Worm (Caenorhabditis elegans) whole organism, early embryonic: ENCODE results near the gene let-858.

Experiments used
- B0310.2 ChIP-seq: sonication (generic microtip); optimal IDR thresholded peaks from 2 replicates; lab custom pipeline; 2016; ENCODE audit warnings: mild to moderate bottlenecking, missing genetic modification characterization, missing compliant biosample characterization
- F13C5.2 ChIP-seq: sonication (generic microtip); optimal IDR thresholded peaks from 2 replicates; lab custom pipeline; 2017; ENCODE audit warnings: mild to moderate bottlenecking, missing genetic modification characterization, inconsistent platforms, missing compliant biosample characterization
- aly-1 ChIP-seq: sonication (generic microtip); optimal IDR thresholded peaks from 2 replicates; lab custom pipeline; 2016; ENCODE audit warnings: missing genetic modification characterization, missing compliant biosample characterization
- ama-1 ChIP-seq: fragments of 150-350 bp; optimal IDR thresholded peaks from 2 replicates; lab custom pipeline; 2014
- ceh-13 ChIP-seq: fragments of 200-800 bp; sonication (Bioruptor generic); optimal IDR thresholded peaks from 2 replicates; lab custom pipeline; 2018; ENCODE audit warnings: mild to moderate bottlenecking, missing genetic modification characterization, missing compliant biosample characterization
- ceh-36 ChIP-seq: sonication (generic microtip); optimal IDR thresholded peaks from 2 replicates; lab custom pipeline; 2016; ENCODE audit warnings: missing genetic modification characterization, inconsistent platforms, missing compliant biosample characterization
- ets-7 ChIP-seq: sonication (generic microtip); optimal IDR thresholded peaks from 2 replicates; lab custom pipeline; 2016; ENCODE audit warnings: missing genotype, missing genetic modification characterization, missing compliant biosample characterization
- flt-1 ChIP-seq: fragments of 200-800 bp; sonication (Bioruptor generic); IDR thresholded peaks from 2 replicates; pipeline ENCODE4 v1.3.6; 2022; ENCODE audit warnings: missing genetic modification characterization, missing compliant biosample characterization
- hmbx-1 ChIP-seq: sonication (generic microtip); optimal IDR thresholded peaks from 2 replicates; lab custom pipeline; 2016; ENCODE audit warnings: mild to moderate bottlenecking, missing genetic modification characterization, missing compliant biosample characterization
- hmg-4 ChIP-seq: fragments of 200-800 bp; sonication (Bioruptor generic); optimal IDR thresholded peaks from 2 replicates; lab custom pipeline; 2018; ENCODE audit warnings: mild to moderate bottlenecking, missing genetic modification characterization, missing compliant biosample characterization
- hnd-1 ChIP-seq: sonication (generic microtip); optimal IDR thresholded peaks from 2 replicates; lab custom pipeline; 2016; ENCODE audit warnings: missing genetic modification characterization, missing compliant biosample characterization
- pes-1 ChIP-seq: fragments of 200-800 bp; sonication (Bioruptor generic); IDR thresholded peaks from 2 replicates; pipeline ENCODE4 v1.3.6; 2022; ENCODE audit warnings: missing genetic modification reagents, missing genetic modification characterization, missing compliant biosample characterization
- scrt-1 ChIP-seq: fragments of 200-800 bp; sonication (Bioruptor generic); IDR thresholded peaks from 2 replicates; pipeline ENCODE4 v1.3.6; 2022; ENCODE audit warnings: missing genetic modification characterization, missing compliant biosample characterization
- sea-1 ChIP-seq: fragments of 200-800 bp; sonication (Bioruptor generic); conservative IDR thresholded peaks from 2 replicates; pipeline ENCODE4 v1.3.6; 2022; ENCODE audit warnings: missing genetic modification characterization, missing compliant biosample characterization
- tbx-11 ChIP-seq: fragments of 200-800 bp; sonication (Bioruptor generic); IDR thresholded peaks from 2 replicates; pipeline ENCODE4 v1.3.6; 2022; ENCODE audit warnings: missing genetic modification characterization, missing compliant biosample characterization
- tbx-37 ChIP-seq: fragments of 200-800 bp; sonication (Bioruptor generic); conservative IDR thresholded peaks from 2 replicates; pipeline ENCODE4 v1.3.6; 2022; ENCODE audit warnings: missing genetic modification reagents, missing genetic modification characterization, missing compliant biosample characterization
- tra-4 ChIP-seq: sonication (generic microtip); optimal IDR thresholded peaks from 2 replicates; lab custom pipeline; 2017; ENCODE audit warnings: missing genetic modification characterization, missing compliant biosample characterization

let-858 gene

DNA sequence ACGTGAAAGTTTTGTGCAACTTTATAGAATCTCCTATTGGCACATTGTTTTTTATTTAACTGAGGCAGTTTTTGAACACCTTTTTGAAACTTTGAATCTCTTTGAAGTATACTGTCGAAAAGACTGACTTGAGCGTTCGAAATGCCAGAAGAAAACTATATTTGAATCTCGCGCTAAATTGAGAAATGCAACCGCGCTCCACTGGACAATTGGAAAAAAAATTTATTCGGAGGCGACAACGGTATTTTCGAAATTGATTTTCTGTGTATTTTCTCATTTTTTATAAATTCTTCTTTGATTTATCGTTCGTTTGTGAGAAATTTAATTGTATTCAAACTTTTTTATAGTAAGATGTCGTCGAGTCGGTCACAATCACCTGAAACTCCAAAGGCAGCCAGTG, at the start of gene let-858:
TSS of gene let-858 (plus strand) at position 348 of the 400 bp plus-strand sequence.
- TF ChIP-seq F13C5.2 (tag; lab: Kevin White, UChicago) (no peak), ceh-13 (GFP tag; lab: Kevin White, UChicago) (no peak), hmbx-1 (tag; lab: Kevin White, UChicago) (no peak), hnd-1 (tag; lab: Kevin White, UChicago) (no peak), B0310.2 (tag; lab: Kevin White, UChicago) (no peak), tbx-37 (no peak)

DNA sequence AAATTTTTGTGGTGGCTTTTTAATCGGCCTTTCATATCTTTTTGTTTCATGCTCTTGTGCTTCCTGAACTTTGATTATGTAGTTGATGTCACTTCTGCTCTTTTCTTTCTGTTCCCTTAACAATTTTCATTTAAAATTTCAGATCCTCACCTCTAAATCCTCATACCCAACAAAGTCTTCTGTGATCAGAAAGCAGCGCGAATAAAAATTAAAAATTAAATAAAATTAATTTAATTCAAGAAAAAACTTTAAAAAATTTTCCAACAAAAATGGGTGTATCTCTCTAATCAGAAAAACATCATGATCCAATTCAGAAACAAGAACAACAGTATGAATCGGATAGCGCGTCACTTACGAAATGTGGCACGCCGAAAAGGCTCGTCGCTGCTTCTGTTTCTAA, 46.9 kb upstream of the let-858 start, which contains the start of gene ptp-3:
TSS of gene ptp-3 (plus strand) at position 301 of the 400 bp plus-strand sequence.
- TF ChIP-seq B0310.2 (tag; lab: Kevin White, UChicago), result no peak
- TF ChIP-seq pes-1 (GFP tag; lab: Robert Waterston, UW), result no peak
- no peak for TF ChIP-seq ama-1
- TF ChIP-seq tra-4 (tag; lab: Kevin White, UChicago), result no peak
- no peak for TF ChIP-seq tbx-11 (GFP tag; lab: Robert Waterston, UW)
- TF ChIP-seq ets-7 (tag; lab: Kevin White, UChicago), result no peak
- TF ChIP-seq hnd-1 (tag; lab: Kevin White, UChicago), result no peak
- TF ChIP-seq ceh-36 (tag; lab: Kevin White, UChicago), result no peak
- TF ChIP-seq ceh-13 (GFP tag; lab: Kevin White, UChicago), result no peak
- TF ChIP-seq tbx-37, result no peak
- TF ChIP-seq hmg-4, result no peak
- no peak for TF ChIP-seq hmbx-1 (tag; lab: Kevin White, UChicago)
- TF ChIP-seq aly-1 (tag; lab: Kevin White, UChicago), result no peak
- TF ChIP-seq scrt-1 (GFP tag; lab: Robert Waterston, UW), result no peak
- TF ChIP-seq F13C5.2 (tag; lab: Kevin White, UChicago), result no peak
- TF ChIP-seq flt-1 (GFP tag; lab: Robert Waterston, UW), result no peak

DNA sequence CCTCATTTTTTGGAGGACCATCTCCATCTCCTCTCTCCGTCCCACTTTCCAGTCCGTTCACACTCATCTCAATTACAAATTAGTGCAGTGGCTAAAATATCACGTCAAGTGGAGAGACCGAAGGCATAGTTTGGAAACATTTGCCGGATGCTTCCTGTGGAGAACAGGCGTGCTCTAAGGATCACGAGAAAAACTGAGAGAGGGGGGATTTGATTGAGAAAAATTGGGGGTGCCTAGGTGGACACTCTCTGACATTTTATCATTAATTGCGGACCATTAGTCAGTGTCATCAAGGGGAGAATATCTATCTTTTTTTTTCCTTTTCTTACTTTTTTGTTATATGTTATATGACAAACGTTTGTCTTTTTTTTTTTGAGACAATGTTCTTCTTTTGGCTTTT, 40.2 kb upstream of the let-858 start:
- TF ChIP-seq B0310.2 (tag; lab: Kevin White, UChicago), result no peak
- TF ChIP-seq sea-1 (GFP tag; lab: Robert Waterston, UW), result no peak

DNA sequence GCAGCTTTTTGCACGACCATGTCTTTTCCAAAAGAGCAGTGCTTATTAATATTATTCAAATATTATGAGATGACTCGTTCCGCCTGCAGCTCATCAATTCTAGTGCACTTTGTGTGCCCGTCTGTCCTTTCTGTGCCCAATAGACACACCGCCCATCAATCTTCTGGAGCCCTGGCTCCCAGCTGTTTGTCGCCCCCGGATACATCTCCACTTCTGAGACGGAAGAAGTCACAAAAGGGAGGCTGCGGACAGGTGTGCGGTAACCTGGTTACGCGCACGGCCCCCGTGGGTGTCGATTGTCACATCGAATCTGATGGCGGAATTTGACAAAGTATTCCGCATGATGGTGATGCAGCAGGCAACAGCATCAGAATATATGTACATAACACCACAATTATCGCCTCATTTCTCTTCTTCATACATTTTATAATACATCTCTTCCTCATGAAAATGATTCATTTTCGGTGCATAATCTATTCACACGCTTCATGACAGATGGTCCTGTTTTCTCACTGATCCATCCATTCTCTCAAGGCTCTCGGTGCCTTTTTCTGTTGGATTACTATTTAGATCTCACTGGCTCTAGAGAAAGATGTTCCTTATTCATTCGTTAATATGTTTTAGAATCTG, 35.6 kb upstream of the let-858 start:
- TF ChIP-seq hnd-1 (tag; lab: Kevin White, UChicago) (no peak), ceh-13 (GFP tag; lab: Kevin White, UChicago) (no peak), scrt-1 (GFP tag; lab: Robert Waterston, UW) (no peak), sea-1 (GFP tag; lab: Robert Waterston, UW) (no peak), hmbx-1 (tag; lab: Kevin White, UChicago) (no peak), ceh-36 (tag; lab: Kevin White, UChicago) (no peak), hmg-4 (no peak), tbx-11 (GFP tag; lab: Robert Waterston, UW) (no peak), B0310.2 (tag; lab: Kevin White, UChicago) (no peak), flt-1 (GFP tag; lab: Robert Waterston, UW) (no peak), ets-7 (tag; lab: Kevin White, UChicago) (no peak)

DNA sequence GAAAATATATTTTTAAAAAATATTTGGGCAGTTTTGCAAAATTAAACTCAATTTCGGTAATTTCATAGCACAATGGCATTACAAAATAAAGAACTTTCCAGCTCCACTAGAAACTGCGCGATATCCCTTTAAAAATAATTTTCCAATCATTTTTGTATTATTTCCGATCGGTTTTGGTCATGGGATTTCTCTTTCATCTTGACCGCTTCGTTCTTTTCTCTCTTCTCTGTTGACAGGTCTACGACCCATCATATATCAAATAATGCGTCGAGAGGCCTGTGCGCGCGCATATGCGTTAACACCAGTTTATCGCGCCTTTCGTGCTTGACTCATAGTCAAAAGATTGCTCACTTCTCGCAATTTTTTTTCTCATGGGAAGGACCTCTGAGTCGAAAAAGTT, 33.6 kb upstream of the let-858 start:
- TF ChIP-seq tbx-11 (GFP tag; lab: Robert Waterston, UW), result no peak
- no peak for TF ChIP-seq tra-4 (tag; lab: Kevin White, UChicago)
- TF ChIP-seq sea-1 (GFP tag; lab: Robert Waterston, UW), result no peak
- TF ChIP-seq hmbx-1 (tag; lab: Kevin White, UChicago), result no peak
- no peak for TF ChIP-seq ceh-13 (GFP tag; lab: Kevin White, UChicago)
- no peak for TF ChIP-seq hnd-1 (tag; lab: Kevin White, UChicago)
- TF ChIP-seq ceh-36 (tag; lab: Kevin White, UChicago), result no peak

DNA sequence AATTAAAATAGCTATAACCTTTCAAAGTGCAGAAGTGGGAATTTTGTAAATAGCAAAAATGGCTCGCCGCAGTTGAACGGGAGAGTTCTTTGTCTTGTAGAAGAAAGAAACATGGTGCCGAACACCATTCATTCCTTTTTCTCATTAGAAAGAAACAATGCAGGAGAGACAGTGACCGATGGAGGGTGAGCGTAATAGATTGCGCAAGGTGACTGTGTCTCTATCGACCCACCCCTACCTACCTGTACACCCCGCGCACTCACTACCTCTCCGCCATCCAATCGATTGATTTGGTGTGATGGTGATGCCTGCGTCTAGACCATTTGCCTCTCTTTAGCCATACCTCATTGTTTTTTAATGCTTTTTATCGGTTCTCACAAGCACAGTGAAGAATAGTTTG, 33.0 kb upstream of the let-858 start:
- TF ChIP-seq F13C5.2 (tag; lab: Kevin White, UChicago) (no peak), hmg-4 (peak; percentile 7)

DNA sequence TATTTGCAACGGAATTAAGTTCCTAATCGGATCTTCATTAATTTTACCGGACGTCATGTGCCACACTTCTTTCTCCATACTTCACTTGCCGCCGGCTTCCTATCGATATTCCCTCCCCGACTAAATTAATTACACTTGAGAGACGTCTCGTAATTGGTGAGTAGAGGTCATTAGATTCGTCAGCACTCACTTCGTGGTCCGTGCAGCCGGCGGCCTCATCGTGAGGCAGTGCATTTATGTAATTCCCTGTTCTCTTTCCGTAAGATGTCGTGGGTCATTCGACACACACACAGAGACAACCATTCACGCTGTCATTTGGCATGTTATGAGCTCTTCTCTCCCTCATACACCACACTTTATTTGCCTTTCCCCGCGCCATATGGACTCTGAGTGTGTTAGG, 31.6 kb upstream of the let-858 start:
- TF ChIP-seq B0310.2 (tag; lab: Kevin White, UChicago) (no peak), hmg-4 (peak; percentile 51), ama-1 (no peak), tbx-37 (no peak), sea-1 (GFP tag; lab: Robert Waterston, UW) (no peak), pes-1 (GFP tag; lab: Robert Waterston, UW) (0 out of 2 replicates have a peak, but pooled peaks have one; percentile 30), hmbx-1 (tag; lab: Kevin White, UChicago) (no peak), tbx-11 (GFP tag; lab: Robert Waterston, UW) (0 out of 2 replicates have a peak, but pooled peaks have one; percentile 10)

DNA sequence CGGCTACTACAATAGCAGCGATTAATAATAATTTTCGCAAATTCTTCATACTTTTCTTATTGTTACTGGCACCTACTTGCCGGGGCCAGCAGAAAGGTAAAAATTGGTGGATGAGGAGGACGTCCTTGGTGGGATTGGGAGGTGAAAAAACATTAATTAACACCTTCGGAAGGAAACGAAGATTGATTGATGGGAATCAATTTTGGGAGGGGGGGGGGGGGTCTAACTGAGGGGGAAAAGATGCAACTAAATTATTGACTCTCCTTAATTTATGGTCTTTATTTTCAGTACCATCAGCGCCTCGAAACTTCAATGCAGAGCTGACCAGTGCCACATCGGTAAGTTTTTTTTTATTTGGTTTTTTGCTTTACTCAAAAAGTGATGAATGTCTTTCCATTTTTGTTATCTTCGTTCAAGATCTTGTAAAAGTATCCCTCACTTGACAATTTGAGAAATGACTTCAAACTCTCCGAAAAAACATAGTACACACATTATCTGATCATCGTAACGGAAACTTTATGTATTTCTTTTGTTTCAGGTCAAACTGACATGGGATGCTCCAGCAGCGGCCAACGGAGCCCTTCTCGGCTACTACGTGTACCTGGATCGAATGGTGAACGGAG, 28.5 kb upstream of the let-858 start:
- no peak for TF ChIP-seq tbx-11 (GFP tag; lab: Robert Waterston, UW)
- no peak for TF ChIP-seq hmg-4
- no peak for TF ChIP-seq tra-4 (tag; lab: Kevin White, UChicago)
- no peak for TF ChIP-seq ceh-36 (tag; lab: Kevin White, UChicago)
- TF ChIP-seq ama-1, result no peak
- no peak for TF ChIP-seq ceh-13 (GFP tag; lab: Kevin White, UChicago)
- TF ChIP-seq scrt-1 (GFP tag; lab: Robert Waterston, UW), result no peak
- TF ChIP-seq sea-1 (GFP tag; lab: Robert Waterston, UW), result no peak
- TF ChIP-seq F13C5.2 (tag; lab: Kevin White, UChicago), result no peak
- TF ChIP-seq hnd-1 (tag; lab: Kevin White, UChicago), result no peak
- TF ChIP-seq aly-1 (tag; lab: Kevin White, UChicago), result no peak
- TF ChIP-seq tbx-37, result no peak
- TF ChIP-seq ets-7 (tag; lab: Kevin White, UChicago), result no peak
- TF ChIP-seq hmbx-1 (tag; lab: Kevin White, UChicago), result no peak
- TF ChIP-seq B0310.2 (tag; lab: Kevin White, UChicago), result no peak
- no peak for TF ChIP-seq pes-1 (GFP tag; lab: Robert Waterston, UW)
- no peak for TF ChIP-seq flt-1 (GFP tag; lab: Robert Waterston, UW)
